Worm (Caenorhabditis elegans) whole organism, young adult: ENCODE results near the gene C08E8.3.
A peak's percentile ranks its signal among the peaks of the same experiment; 100 is the strongest.
"Not testable (repeated sequence)": the region's sequence is repeated elsewhere in the genome, so short reads cannot be mapped to it uniquely, and the experiment has no call there.

Experiments
- B0035.1 ChIP-seq: sonication (generic microtip); optimal IDR thresholded peaks from 2 replicates; lab custom pipeline; 2016; ENCODE audit warnings: missing genetic modification characterization, mild to moderate bottlenecking, missing compliant biosample characterization, missing genotype, missing genetic modification reagents
- F33H1.4 ChIP-seq: fragments of 200-800 bp; sonication (Bioruptor generic); IDR thresholded peaks from 2 replicates; pipeline ENCODE4 v1.3.6; 2022; ENCODE audit warnings: missing genetic modification reagents, missing genetic modification characterization, missing compliant biosample characterization
- F37B4.10 ChIP-seq: fragments of 200-800 bp; sonication (Bioruptor generic); IDR thresholded peaks from 2 replicates; pipeline ENCODE4 v1.3.6; 2022; ENCODE audit warnings: missing genetic modification characterization, missing compliant biosample characterization
- F52B5.7 ChIP-seq: sonication (generic microtip); optimal IDR thresholded peaks from 2 replicates; lab custom pipeline; 2016; ENCODE audit warnings: mild to moderate bottlenecking, missing genetic modification characterization, missing compliant biosample characterization
- F57A8.1 ChIP-seq: fragments of 200-800 bp; sonication (Bioruptor generic); optimal IDR thresholded peaks from 2 replicates; lab custom pipeline; 2018; ENCODE audit warnings: mild to moderate bottlenecking, missing genetic modification characterization, moderate library complexity, missing compliant biosample characterization
- K11D2.4 ChIP-seq: fragments of 200-800 bp; sonication (Bioruptor generic); IDR thresholded peaks from 2 replicates; pipeline ENCODE4 v1.3.6; 2022; ENCODE audit warnings: missing genetic modification reagents, missing genetic modification characterization, missing compliant biosample characterization
- Y79H2A.3 ChIP-seq: fragments of 200-800 bp; sonication (Bioruptor generic); conservative IDR thresholded peaks from 2 replicates; pipeline ENCODE4 v1.3.6; 2022; ENCODE audit warnings: missing genetic modification reagents, missing genetic modification characterization, missing compliant biosample characterization
- Y95B8A.8 ChIP-seq: fragments of 200-800 bp; sonication (Bioruptor generic); IDR thresholded peaks from 2 replicates; pipeline ENCODE4 v1.3.6; 2022; ENCODE audit warnings: missing genetic modification reagents, missing genetic modification characterization, missing compliant biosample characterization
- atf-7 ChIP-seq: sonication (generic microtip); optimal IDR thresholded peaks from 2 replicates; lab custom pipeline; 2017; ENCODE audit warnings: mild to moderate bottlenecking, missing genetic modification characterization, missing compliant biosample characterization
- attf-5 ChIP-seq: fragments of 200-800 bp; sonication (Bioruptor generic); optimal IDR thresholded peaks from 2 replicates; lab custom pipeline; 2018; ENCODE audit warnings: mild to moderate bottlenecking, missing genetic modification characterization, missing compliant biosample characterization
- ccch-3 ChIP-seq: fragments of 200-800 bp; sonication (Bioruptor generic); optimal IDR thresholded peaks from 2 replicates; lab custom pipeline; 2018; ENCODE audit warnings: mild to moderate bottlenecking, missing genetic modification characterization, missing compliant biosample characterization
- cebp-1 ChIP-seq, 2 experiments: fragments of 200-800 bp in 1 of 2; sonication (Bioruptor generic) in 1 of 2; sonication (generic microtip) in 1 of 2; IDR thresholded peaks in 1 of 2; optimal IDR thresholded peaks in 1 of 2; 2 replicates each; pipeline versions ENCODE4 v1.3.6 to Lab custom; 2017 to 2022; ENCODE audit warnings: missing compliant biosample characterization in 2 of 2, missing genetic modification characterization in 2 of 2, mild to moderate bottlenecking in 1 of 2, missing genetic modification reagents in 1 of 2, moderate library complexity in 1 of 2
- cebp-2 ChIP-seq: fragments of 200-800 bp; sonication (Bioruptor generic); IDR thresholded peaks from 2 replicates; pipeline ENCODE4 v1.3.6; 2022; ENCODE audit warnings: missing genetic modification characterization, missing compliant biosample characterization
- die-1 ChIP-seq: sonication (generic microtip); optimal IDR thresholded peaks from 2 replicates; lab custom pipeline; 2016; ENCODE audit warnings: missing genotype, mild to moderate bottlenecking, missing genetic modification characterization, missing compliant biosample characterization
- dox-1 ChIP-seq: fragments of 200-800 bp; sonication (Bioruptor generic); IDR thresholded peaks from 2 replicates; pipeline ENCODE4 v1.3.6; 2022; ENCODE audit warnings: missing genetic modification reagents, missing genetic modification characterization, missing compliant biosample characterization
- dpl-1 ChIP-seq: fragments of 150-350 bp; optimal IDR thresholded peaks from 2 replicates; lab custom pipeline; 2014; ENCODE audit warnings: missing biosample characterization, missing genetic modification reagents, missing genetic modification characterization
- fkh-3 ChIP-seq: sonication (generic microtip); optimal IDR thresholded peaks from 2 replicates; lab custom pipeline; 2016; ENCODE audit warnings: mild to moderate bottlenecking, missing genetic modification characterization, missing compliant biosample characterization
- gei-17 ChIP-seq: fragments of 200-800 bp; sonication (Bioruptor generic); optimal IDR thresholded peaks from 2 replicates; lab custom pipeline; 2018; ENCODE audit warnings: mild to moderate bottlenecking, missing genetic modification characterization, missing compliant biosample characterization
- hmg-1.2 ChIP-seq: fragments of 200-800 bp; sonication (Bioruptor generic); IDR thresholded peaks from 2 replicates; pipeline ENCODE4 v1.3.6; 2022; ENCODE audit warnings: missing genetic modification reagents, missing genetic modification characterization, missing compliant biosample characterization
- lin-26 ChIP-seq: fragments of 200-800 bp; sonication (Bioruptor generic); IDR thresholded peaks from 2 replicates; pipeline ENCODE4 v1.3.6; 2022; ENCODE audit warnings: missing genetic modification reagents, missing genetic modification characterization, missing compliant biosample characterization
- madf-6 ChIP-seq: fragments of 200-800 bp; sonication (Bioruptor generic); IDR thresholded peaks from 2 replicates; pipeline ENCODE4 v1.3.6; 2022; ENCODE audit warnings: missing genetic modification reagents, missing genetic modification characterization, missing compliant biosample characterization
- nfya-1 ChIP-seq: sonication (generic microtip); optimal IDR thresholded peaks from 2 replicates; lab custom pipeline; 2017; ENCODE audit warnings: antibody characterized with exemption, missing compliant biosample characterization, missing genetic modification characterization, borderline replicate concordance; ENCODE audit not compliant: insufficient read depth
- nfyb-1 ChIP-seq: fragments of 200-800 bp; sonication (Bioruptor generic); IDR thresholded peaks from 2 replicates; pipeline ENCODE4 v1.3.6; 2022; ENCODE audit warnings: missing genetic modification reagents, missing genetic modification characterization, missing compliant biosample characterization
- nhr-80 ChIP-seq: sonication (generic microtip); optimal IDR thresholded peaks from 2 replicates; lab custom pipeline; 2016; ENCODE audit warnings: missing genetic modification characterization, missing compliant biosample characterization
- pbrm-1 ChIP-seq: fragments of 200-800 bp; sonication (Bioruptor generic); IDR thresholded peaks from 2 replicates; pipeline ENCODE4 v1.3.6; 2022; ENCODE audit warnings: missing genetic modification reagents, missing genetic modification characterization, missing compliant biosample characterization
- sdz-38 ChIP-seq: sonication (generic microtip); optimal IDR thresholded peaks from 2 replicates; lab custom pipeline; 2016; ENCODE audit warnings: missing genotype, missing genetic modification characterization, missing compliant biosample characterization
- sptf-2 ChIP-seq: fragments of 200-800 bp; sonication (Bioruptor generic); optimal IDR thresholded peaks from 2 replicates; lab custom pipeline; 2018; ENCODE audit warnings: mild to moderate bottlenecking, missing genetic modification characterization, missing compliant biosample characterization
- tbx-9 ChIP-seq: sonication (generic microtip); optimal IDR thresholded peaks from 2 replicates; lab custom pipeline; 2016; ENCODE audit warnings: borderline replicate concordance, missing genetic modification characterization, inconsistent platforms, missing compliant biosample characterization
- unc-130 ChIP-seq: sonication (generic microtip); optimal IDR thresholded peaks from 2 replicates; lab custom pipeline; 2016; ENCODE audit warnings: missing genetic modification reagents, missing genetic modification characterization, missing compliant biosample characterization
- zfh-2 ChIP-seq: fragments of 200-800 bp; sonication (Bioruptor generic); conservative IDR thresholded peaks from 2 replicates; pipeline ENCODE4 v1.3.6; 2022; ENCODE audit warnings: missing genetic modification reagents, missing genetic modification characterization, missing compliant biosample characterization
- zim-3 ChIP-seq: sonication (generic microtip); optimal IDR thresholded peaks from 2 replicates; lab custom pipeline; 2017; ENCODE audit warnings: mild to moderate bottlenecking, missing genetic modification characterization, moderate library complexity, missing compliant biosample characterization
- ztf-18 ChIP-seq: sonication (generic microtip); optimal IDR thresholded peaks from 2 replicates; lab custom pipeline; 2016; ENCODE audit warnings: missing genotype, mild to moderate bottlenecking, missing genetic modification characterization, missing compliant biosample characterization
- ztf-3 ChIP-seq: fragments of 200-800 bp; sonication (Bioruptor generic); optimal IDR thresholded peaks from 2 replicates; lab custom pipeline; 2018; ENCODE audit warnings: mild to moderate bottlenecking, missing genetic modification characterization, missing compliant biosample characterization

The C08E8.3 gene

DNA sequence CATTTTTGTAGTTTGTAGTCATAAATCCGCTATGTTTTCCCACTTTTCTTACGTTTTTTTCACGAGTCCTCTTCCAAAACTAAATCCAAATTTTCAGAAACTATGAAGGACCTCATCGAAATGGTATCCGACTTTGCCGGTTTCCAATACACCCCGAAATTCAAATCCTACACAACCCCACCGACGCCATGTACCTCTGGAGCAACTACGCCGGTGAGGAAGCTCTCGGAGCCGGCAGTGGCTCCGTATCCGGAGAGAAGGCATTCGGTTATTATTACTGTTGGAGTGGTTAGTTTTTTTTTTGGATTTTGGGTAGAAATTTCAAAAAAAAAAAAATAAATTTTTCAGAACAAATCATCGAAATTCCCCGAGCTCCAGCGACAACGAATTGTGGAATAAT lies at the start of gene C08E8.3:
Gene C08E8.3, plus strand, starts transcription at position 84 of the 400 bp plus-strand sequence.
- TF ChIP-seq F52B5.7 (tag; lab: Kevin White, UChicago) (no peak), nfyb-1 (0 out of 2 replicates have a peak, but pooled peaks have one; percentile 10)

DNA sequence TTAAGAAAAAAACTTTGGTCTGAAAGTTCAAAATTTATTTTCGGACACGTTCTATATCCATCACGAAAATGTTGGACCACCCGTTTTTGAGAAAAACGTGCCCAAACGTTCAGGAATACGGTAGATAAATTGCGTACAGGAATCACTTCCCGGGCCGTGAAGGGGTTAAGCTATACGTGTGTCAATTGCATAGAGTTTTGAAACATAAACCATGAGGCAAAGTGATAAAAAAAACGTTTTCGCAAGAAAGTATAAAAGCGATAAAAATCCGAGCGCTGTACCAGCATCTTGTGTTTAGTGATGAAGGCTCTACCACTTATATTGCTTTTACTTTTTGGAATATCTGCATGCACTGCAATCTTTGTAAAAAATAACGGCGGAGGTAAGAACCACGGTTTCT lies 47.5 kb upstream of the C08E8.3 start, which contains the start of gene Y51A2A.6:
Gene Y51A2A.6, plus strand, starts transcription at position 301 of the 400 bp plus-strand sequence.
- TF ChIP-seq Y79H2A.3 (GFP tag; lab: Robert Waterston, UW); B0035.1; hmg-1.2: not testable (repeated sequence)

DNA sequence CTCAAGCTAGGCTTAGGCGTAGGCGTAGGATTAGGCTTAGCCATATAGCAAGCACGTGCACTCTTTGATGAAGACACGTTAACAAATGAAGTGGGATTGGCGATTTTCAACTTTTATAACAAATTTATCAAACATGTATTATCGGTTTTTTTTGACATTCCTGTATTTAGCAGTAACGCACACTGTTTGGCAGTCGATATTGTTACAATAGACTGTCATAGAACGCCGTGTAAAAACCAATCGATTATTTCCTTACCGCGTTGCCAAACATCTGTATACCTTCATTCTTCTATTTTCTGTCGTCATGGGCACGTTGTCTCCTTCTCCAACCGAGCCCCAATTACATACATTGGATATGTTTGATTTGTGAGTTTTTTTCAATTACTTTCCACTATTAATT lies 31.6 kb upstream of the C08E8.3 start, which contains the start of gene fbxb-119:
Gene fbxb-119, plus strand, starts transcription at position 301 of the 400 bp plus-strand sequence.
- TF ChIP-seq ztf-3 (GFP tag; lab: Kevin White, UChicago): no peak
- TF ChIP-seq F33H1.4 (GFP tag; lab: Robert Waterston, UW): no peak
- TF ChIP-seq madf-6: no peak
- no peak for TF ChIP-seq sdz-38
- no peak for TF ChIP-seq pbrm-1 (GFP tag; lab: Robert Waterston, UW)
- no peak for TF ChIP-seq dpl-1 (GFP tag; lab: Kevin White, UChicago)
- no peak for TF ChIP-seq ztf-18 (tag; lab: Kevin White, UChicago)
- no peak for TF ChIP-seq tbx-9 (tag; lab: Kevin White, UChicago)
- no peak for TF ChIP-seq attf-5 (GFP tag; lab: Kevin White, UChicago)
- TF ChIP-seq lin-26 (GFP tag; lab: Robert Waterston, UW): no peak
- no peak for TF ChIP-seq gei-17
- no peak for TF ChIP-seq fkh-3
- TF ChIP-seq ccch-3 (GFP tag; lab: Kevin White, UChicago): no peak
- no peak for TF ChIP-seq unc-130 (GFP tag; lab: Kevin White, UChicago)
- no peak for TF ChIP-seq cebp-2
- no peak for TF ChIP-seq zim-3 (tag; lab: Kevin White, UChicago)
- no peak for TF ChIP-seq Y95B8A.8
- TF ChIP-seq F37B4.10 (GFP tag; lab: Robert Waterston, UW): no peak
- no peak for TF ChIP-seq K11D2.4 (GFP tag; lab: Robert Waterston, UW)
- no peak for TF ChIP-seq nfya-1 (tag; lab: Kevin White, UChicago)
- TF ChIP-seq, all 124 proteins: peak for 0

DNA sequence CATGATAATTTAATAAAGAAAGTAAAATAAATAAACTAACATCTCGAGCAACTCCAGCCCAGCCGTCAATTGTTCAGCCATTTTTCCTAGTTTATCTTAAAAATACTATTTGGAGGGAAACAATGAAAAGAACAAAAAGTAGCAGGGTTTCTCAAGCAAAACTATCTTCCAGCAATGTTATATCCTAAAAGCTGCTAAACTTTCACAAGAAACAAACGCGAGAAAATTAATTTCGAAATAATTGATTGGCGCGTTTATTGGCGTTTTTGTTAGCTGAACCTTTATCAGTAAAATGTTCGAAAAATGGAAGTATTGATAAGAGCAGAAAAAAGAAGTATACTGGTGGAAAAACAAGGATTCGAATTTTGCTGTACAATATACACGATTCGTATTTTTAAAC lies 26.7 kb upstream of the C08E8.3 start, which contains the start of gene B0462.5:
Gene B0462.5, minus strand, starts transcription at position 101 of the 400 bp plus-strand sequence.
- TF ChIP-seq cebp-1 (GFP tag; IDR thresholded peaks at IDR 0.05; lab: Robert Waterston, UW) (0 out of 2 replicates have a peak, but pooled peaks have one; percentile 24), cebp-1 (tag; optimal IDR thresholded peaks at IDR 0.05; lab: Kevin White, UChicago) (no peak), sptf-2 (GFP tag; lab: Kevin White, UChicago) (no peak)
- TF ChIP-seq, all 124 proteins: peak for 1

DNA sequence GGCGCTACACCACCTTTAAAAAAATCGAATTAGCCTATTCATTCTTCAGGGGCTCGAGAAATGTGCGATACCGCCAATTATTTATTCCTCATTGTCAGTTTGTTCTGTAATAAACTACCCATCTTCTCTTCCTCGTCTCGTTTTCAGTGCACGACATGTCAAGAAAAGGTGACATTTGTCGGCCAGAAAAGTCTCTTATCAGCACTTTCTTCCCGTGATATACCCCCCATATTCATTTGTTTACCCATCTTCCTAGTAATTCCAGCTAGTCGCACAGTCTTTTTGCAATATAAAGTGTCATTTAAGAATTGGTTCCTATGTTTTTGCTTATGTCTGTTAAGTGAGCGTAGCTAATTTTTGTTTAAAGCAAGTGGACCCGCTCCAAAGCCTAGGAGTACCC lies 25.4 kb upstream of the C08E8.3 start:
- 0 out of 2 replicates have a peak, but pooled peaks have one; percentile 21 for TF ChIP-seq dox-1 (GFP tag; lab: Robert Waterston, UW)
- no peak for TF ChIP-seq die-1
- no peak for TF ChIP-seq zfh-2
- no peak for TF ChIP-seq cebp-2
- no peak for TF ChIP-seq atf-7 (tag; lab: Kevin White, UChicago)
- peak; percentile 55 for TF ChIP-seq nhr-80 (tag; lab: Kevin White, UChicago)
- TF ChIP-seq F57A8.1: no peak
